Worm (Caenorhabditis elegans) whole organism, midembryonic: ENCODE measurements around the gene acr-18.

Experiments used
- cog-1 ChIP-seq: sonication (generic microtip); optimal IDR thresholded peaks from 2 replicates; lab custom pipeline; 2016; ENCODE audit warnings: missing genetic modification characterization, missing compliant biosample characterization
- flt-1 ChIP-seq: fragments of 200-800 bp; sonication (Bioruptor generic); IDR thresholded peaks from 2 replicates; pipeline ENCODE4 v1.3.6; 2022; ENCODE audit warnings: missing genetic modification characterization, missing compliant biosample characterization
- klf-2 ChIP-seq: fragments of 200-800 bp; sonication (Bioruptor generic); conservative IDR thresholded peaks from 2 replicates; pipeline ENCODE4 v1.3.6; 2022; ENCODE audit warnings: missing genetic modification reagents, missing genetic modification characterization, missing compliant biosample characterization
- med-1 ChIP-seq: sonication (generic microtip); optimal IDR thresholded peaks from 2 replicates; lab custom pipeline; 2017; ENCODE audit warnings: missing genetic modification characterization, mild to moderate bottlenecking, missing compliant biosample characterization, antibody characterized with exemption, missing genetic modification reagents; ENCODE audit not compliant: insufficient read depth

ce11 chrV:15550408-15550807 is 8.5 kb downstream of the acr-18 start:
- TF ChIP-seq med-1 (GFP tag; lab: Kevin White, UChicago), result no peak
- TF ChIP-seq cog-1 (tag; lab: Kevin White, UChicago), result no peak
- TF ChIP-seq klf-2, result no peak
- TF ChIP-seq flt-1 (GFP tag; lab: Robert Waterston, UW), result no peak; the same call in 1 of the 2 replicates
